Fruit fly (Drosophila melanogaster) whole organism, embryonic: ENCODE measurements around the gene Noa36.

ENCODE experiments used
- BtbVII ChIP-seq: fragments of 200-800 bp; sonication (Bioruptor generic); optimal IDR thresholded peaks from 3 replicates; lab custom pipeline; 2017; ENCODE audit warnings: missing biosample characterization, mild to moderate bottlenecking, missing genetic modification characterization
- C15 ChIP-seq: fragments of 200-800 bp; sonication (Bioruptor generic); IDR thresholded peaks from 3 replicates; pipeline ENCODE4 v1.3.6; 2022; ENCODE audit warnings: missing biosample characterization, missing genetic modification characterization
- CG10979 ChIP-seq: fragments of 200-800 bp; sonication (Bioruptor generic); optimal IDR thresholded peaks from 2 replicates; lab custom pipeline; 2018; ENCODE audit warnings: missing biosample characterization, mild to moderate bottlenecking, missing genetic modification characterization, moderate library complexity
- CG11504 ChIP-seq: fragments of 200-800 bp; sonication (Bioruptor generic); optimal IDR thresholded peaks from 3 replicates; lab custom pipeline; 2019; ENCODE audit warnings: missing biosample characterization, mild to moderate bottlenecking, missing genetic modification characterization, moderate library complexity
- CG11560 ChIP-seq: fragments of 200-800 bp; sonication (Bioruptor generic); IDR thresholded peaks from 3 replicates; pipeline ENCODE4 v1.3.6; 2022; ENCODE audit warnings: missing biosample characterization, missing genetic modification characterization
- CG14050 ChIP-seq: fragments of 200-800 bp; sonication (Bioruptor generic); IDR thresholded peaks from 3 replicates; pipeline ENCODE4 v1.3.6; 2022; ENCODE audit warnings: missing biosample characterization, missing genetic modification characterization
- CG15514 ChIP-seq: fragments of 200-800 bp; sonication (Bioruptor generic); optimal IDR thresholded peaks from 3 replicates; lab custom pipeline; 2017; ENCODE audit warnings: missing biosample characterization, missing genetic modification characterization, mild to moderate bottlenecking, moderate library complexity, missing genetic modification reagents
- CG16863 ChIP-seq: fragments of 200-800 bp; sonication (Bioruptor generic); optimal IDR thresholded peaks from 3 replicates; lab custom pipeline; 2016; ENCODE audit warnings: missing biosample characterization, missing genetic modification characterization
- CG17328 ChIP-seq: fragments of 200-800 bp; sonication (Bioruptor generic); IDR thresholded peaks from 2 replicates; pipeline ENCODE4 v1.3.6; 2022; ENCODE audit warnings: missing biosample characterization, missing genetic modification characterization
- CG17359 ChIP-seq: fragments of 200-800 bp; sonication (Bioruptor generic); optimal IDR thresholded peaks from 3 replicates; lab custom pipeline; 2018; ENCODE audit warnings: missing biosample characterization, mild to moderate bottlenecking, missing genetic modification characterization, moderate library complexity
- CG18476 ChIP-seq: fragments of 200-800 bp; sonication (Bioruptor generic); optimal IDR thresholded peaks from 2 replicates; lab custom pipeline; 2016; ENCODE audit warnings: missing biosample characterization, mild to moderate bottlenecking, missing genetic modification characterization
- CG32532 ChIP-seq: fragments of 200-800 bp; sonication (Bioruptor generic); IDR thresholded peaks from 2 replicates; pipeline ENCODE4 v1.3.6; 2022; ENCODE audit warnings: missing biosample characterization, missing genetic modification characterization
- CG4820 ChIP-seq: fragments of 200-800 bp; sonication (Bioruptor generic); optimal IDR thresholded peaks from 3 replicates; lab custom pipeline; 2016; ENCODE audit warnings: missing biosample characterization, missing genetic modification characterization
- CG7839 ChIP-seq: fragments of 200-800 bp; sonication (Bioruptor generic); optimal IDR thresholded peaks from 3 replicates; lab custom pipeline; 2018; ENCODE audit warnings: missing biosample characterization, mild to moderate bottlenecking, missing genetic modification characterization, moderate library complexity
- CG8388 ChIP-seq: fragments of 200-800 bp; sonication (Bioruptor generic); optimal IDR thresholded peaks from 2 replicates; lab custom pipeline; 2019; ENCODE audit warnings: missing biosample characterization, mild to moderate bottlenecking, missing genetic modification characterization, moderate library complexity
- CG9817 ChIP-seq: fragments of 200-800 bp; sonication (Bioruptor generic); optimal IDR thresholded peaks from 2 replicates; lab custom pipeline; 2018; ENCODE audit warnings: missing biosample characterization, mild to moderate bottlenecking, missing genetic modification characterization, moderate library complexity
- CkIIα-i1 ChIP-seq: fragments of 200-800 bp; sonication (Bioruptor generic); IDR thresholded peaks from 2 replicates; pipeline ENCODE4 v1.3.6; 2022; ENCODE audit warnings: missing biosample characterization, missing genetic modification characterization
- CrebB ChIP-seq: fragments of 200-800 bp; sonication (Bioruptor generic); optimal IDR thresholded peaks from 3 replicates; lab custom pipeline; 2018; ENCODE audit warnings: missing biosample characterization, mild to moderate bottlenecking, missing genetic modification characterization
- HLH4C ChIP-seq: fragments of 200-800 bp; sonication (Bioruptor generic); IDR thresholded peaks from 3 replicates; pipeline ENCODE4 v1.3.6; 2022; ENCODE audit warnings: missing biosample characterization, missing genetic modification characterization; ENCODE audit not compliant: partially characterized antibody
- Med ChIP-seq: fragments of 200-800 bp; sonication (Bioruptor generic); peaks from one replicate; lab custom pipeline; 2016; ENCODE audit warnings: missing biosample characterization, missing genetic modification characterization, mild to moderate bottlenecking, inconsistent platforms, moderate library complexity
- Pdp1 ChIP-seq, 2 experiments: fragments of 200-800 bp; sonication (Bioruptor generic); optimal IDR thresholded peaks; 3 replicates each; lab custom pipeline; 2016; ENCODE audit warnings: missing biosample characterization in 2 of 2, missing genetic modification characterization in 2 of 2, mild to moderate bottlenecking in 1 of 2, moderate library complexity in 1 of 2
- Poxn ChIP-seq: fragments of 200-800 bp; sonication (Bioruptor generic); IDR thresholded peaks from 2 replicates; pipeline ENCODE4 v1.3.6; 2022; ENCODE audit warnings: missing biosample characterization, missing genetic modification characterization
- Sox102F ChIP-seq: fragments of 200-800 bp; sonication (Bioruptor generic); optimal IDR thresholded peaks from 2 replicates; lab custom pipeline; 2018; ENCODE audit warnings: missing biosample characterization, mild to moderate bottlenecking, missing genetic modification characterization, moderate library complexity
- Sry-β ChIP-seq: fragments of 200-800 bp; sonication (Bioruptor generic); optimal IDR thresholded peaks from 2 replicates; lab custom pipeline; 2018; ENCODE audit warnings: missing biosample characterization, mild to moderate bottlenecking, missing genetic modification characterization, moderate library complexity
- Vsx1 ChIP-seq: fragments of 200-800 bp; sonication (Bioruptor generic); optimal IDR thresholded peaks from 2 replicates; lab custom pipeline; 2017; ENCODE audit warnings: missing biosample characterization, mild to moderate bottlenecking, missing genetic modification characterization, missing genetic modification reagents
- ap ChIP-seq: fragments of 200-800 bp; sonication (Bioruptor generic); IDR thresholded peaks from 2 replicates; pipeline ENCODE4 v1.3.6; 2022; ENCODE audit warnings: missing biosample characterization, missing genetic modification characterization
- btn ChIP-seq: fragments of 200-800 bp; sonication (Bioruptor generic); optimal IDR thresholded peaks from 2 replicates; lab custom pipeline; 2016; ENCODE audit warnings: missing biosample characterization, missing genetic modification characterization
- cas ChIP-seq: fragments of 200-800 bp; sonication (Bioruptor generic); IDR thresholded peaks from 2 replicates; pipeline ENCODE4 v1.3.6; 2022; ENCODE audit warnings: missing biosample characterization, missing genetic modification characterization
- chif ChIP-seq, 2 experiments: fragments of 200-800 bp; sonication (Bioruptor generic); optimal IDR thresholded peaks; 3 replicates each; lab custom pipeline; 2016; ENCODE audit warnings: missing biosample characterization in 2 of 2, missing genetic modification characterization in 2 of 2
- ci ChIP-seq: fragments of 200-800 bp; sonication (Bioruptor generic); IDR thresholded peaks from 3 replicates; pipeline ENCODE4 v1.3.6; 2022; ENCODE audit warnings: missing biosample characterization, missing genetic modification characterization
- dmrt99B ChIP-seq: fragments of 200-800 bp; sonication (Bioruptor generic); optimal IDR thresholded peaks from 2 replicates; lab custom pipeline; 2018; ENCODE audit warnings: missing biosample characterization, mild to moderate bottlenecking, missing genetic modification characterization, moderate library complexity
- gem ChIP-seq: fragments of 200-800 bp; sonication (Bioruptor generic); optimal IDR thresholded peaks from 2 replicates; lab custom pipeline; 2019; ENCODE audit warnings: missing biosample characterization, mild to moderate bottlenecking, missing genetic modification characterization, moderate library complexity
- ham ChIP-seq: fragments of 200-800 bp; sonication (Bioruptor generic); IDR thresholded peaks from 2 replicates; pipeline ENCODE4 v1.3.6; 2022; ENCODE audit warnings: missing biosample characterization, missing genetic modification characterization
- lola ChIP-seq, 3 experiments: fragments of >200 bp in 2 of 3; fragments of 200-800 bp in 1 of 3; sonication (Bioruptor generic) in 1 of 3; optimal IDR thresholded peaks; 2 replicates each; lab custom pipeline; 2017 to 2019; ENCODE audit warnings: missing biosample characterization in 3 of 3, missing genetic modification characterization in 3 of 3, mild to moderate bottlenecking in 1 of 3, moderate library complexity in 1 of 3
- nmo ChIP-seq: fragments of 200-800 bp; sonication (Bioruptor generic); optimal IDR thresholded peaks from 2 replicates; lab custom pipeline; 2018; ENCODE audit warnings: missing biosample characterization, mild to moderate bottlenecking, missing genetic modification characterization, moderate library complexity
- nom ChIP-seq: fragments of 200-800 bp; sonication (Bioruptor generic); optimal IDR thresholded peaks from 2 replicates; lab custom pipeline; 2017; ENCODE audit warnings: missing biosample characterization, missing genetic modification characterization, mild to moderate bottlenecking, moderate library complexity, missing genetic modification reagents
- otp ChIP-seq: fragments of 200-800 bp; sonication (Bioruptor generic); IDR thresholded peaks from 3 replicates; pipeline ENCODE4, ENCODE4 v1.3.6; 2022; ENCODE audit warnings: missing biosample characterization, missing genetic modification characterization
- pb ChIP-seq: fragments of 200-800 bp; sonication (Bioruptor generic); optimal IDR thresholded peaks from 3 replicates; lab custom pipeline; 2016; ENCODE audit warnings: missing biosample characterization, missing genetic modification characterization
- pho ChIP-seq: fragments of 200-800 bp; sonication (Bioruptor generic); optimal IDR thresholded peaks from 2 replicates; lab custom pipeline; 2016; ENCODE audit warnings: missing biosample characterization, missing genetic modification characterization
- ranshi ChIP-seq: fragments of 200-800 bp; sonication (Bioruptor generic); IDR thresholded peaks from 2 replicates; pipeline ENCODE4 v1.3.6; 2022; ENCODE audit warnings: missing biosample characterization, missing genetic modification characterization
- scrt ChIP-seq: fragments of 200-800 bp; sonication (Bioruptor generic); optimal IDR thresholded peaks from 2 replicates; lab custom pipeline; 2018; ENCODE audit warnings: missing biosample characterization, mild to moderate bottlenecking, missing genetic modification characterization, moderate library complexity
- sens ChIP-seq: fragments of 200-800 bp; sonication (Bioruptor generic); peaks from one replicate; lab custom pipeline; 2016; ENCODE audit warnings: missing biosample characterization, missing genetic modification characterization
- sisA ChIP-seq: fragments of 200-800 bp; sonication (Bioruptor generic); IDR thresholded peaks from 2 replicates; pipeline ENCODE4 v1.3.6; 2022; ENCODE audit warnings: missing biosample characterization, missing genetic modification characterization
- sna ChIP-seq: fragments of 200-800 bp; sonication (Bioruptor generic); IDR thresholded peaks from 2 replicates; pipeline ENCODE4 v1.3.6; 2022; ENCODE audit warnings: missing biosample characterization, missing genetic modification characterization; ENCODE audit not compliant: partially characterized antibody
- sqz ChIP-seq: fragments of 200-800 bp; sonication (Bioruptor generic); optimal IDR thresholded peaks from 3 replicates; lab custom pipeline; 2018; ENCODE audit warnings: missing biosample characterization, mild to moderate bottlenecking, missing genetic modification characterization
- trh ChIP-seq: fragments of 200-800 bp; sonication (Bioruptor generic); optimal IDR thresholded peaks from 2 replicates; lab custom pipeline; 2016; ENCODE audit warnings: missing biosample characterization, missing genetic modification characterization
- vnd ChIP-seq: fragments of 200-800 bp; sonication (Bioruptor generic); IDR thresholded peaks from 3 replicates; pipeline ENCODE4 v1.3.6; 2022; ENCODE audit warnings: missing biosample characterization, missing genetic modification characterization; ENCODE audit not compliant: partially characterized antibody
- z ChIP-seq: fragments of 200-800 bp; sonication (Bioruptor generic); IDR thresholded peaks from 3 replicates; pipeline ENCODE4 v1.3.6; 2022; ENCODE audit warnings: missing biosample characterization, missing genetic modification characterization

The Noa36 gene

dm6 chr3R:28631753-28632152, 32.7 kb upstream of the Noa36 start (continued):
- peak; percentile 17 for TF ChIP-seq CG18476 (GFP tag; lab: Kevin White, UChicago)
- peak; percentile 52 for TF ChIP-seq CG8388 (GFP tag; lab: Kevin White, UChicago)
- TF ChIP-seq CkIIα-i1 (GFP tag; lab: Robert Waterston, UW) = no peak
- no peak for TF ChIP-seq BtbVII (GFP tag; lab: Kevin White, UChicago)
- TF ChIP-seq Poxn (GFP tag; lab: Robert Waterston, UW) = no peak
- peak; percentile 40 for TF ChIP-seq CG15514 (GFP tag; lab: Kevin White, UChicago)
- TF ChIP-seq ap (GFP tag; lab: Robert Waterston, UW) = no peak
- no peak for TF ChIP-seq C15 (GFP tag; lab: Robert Waterston, UW)
- TF ChIP-seq scrt (GFP tag; lab: Kevin White, UChicago) = peak; percentile 9
- no peak for TF ChIP-seq sna (GFP tag; lab: Robert Waterston, UW)
- no peak for TF ChIP-seq Sry-β (GFP tag; lab: Kevin White, UChicago)
- TF ChIP-seq HLH4C (GFP tag; lab: Robert Waterston, UW) = no peak
- TF ChIP-seq vnd = no peak
- no peak for TF ChIP-seq CrebB (tag; lab: Kevin White, UChicago)
- TF ChIP-seq CG14050 = no peak
- TF ChIP-seq Med (GFP tag; lab: Kevin White, UChicago) = peak; percentile 85
- TF ChIP-seq chif (GFP tag; optimal IDR thresholded peaks at IDR 0.05; lab: Kevin White, UChicago) = peak; percentile 63 to 76
- TF ChIP-seq cas (GFP tag; lab: Robert Waterston, UW) = no peak
- peak; percentile 66 for TF ChIP-seq CG17359 (tag; lab: Kevin White, UChicago)
- peak; percentile 45; the same call in 1 of the 3 replicates for TF ChIP-seq otp (GFP tag; lab: Robert Waterston, UW)
- TF ChIP-seq btn (GFP tag; lab: Kevin White, UChicago) = peak; percentile 62
- no peak for TF ChIP-seq CG11560 (tag; lab: Robert Waterston, UW)
- peak; percentile 16 for TF ChIP-seq pb (GFP tag; lab: Kevin White, UChicago)
- no peak for TF ChIP-seq CG16863 (GFP tag; lab: Kevin White, UChicago)
- TF ChIP-seq pho = no peak
- no peak for TF ChIP-seq nom (GFP tag; lab: Kevin White, UChicago)

DNA sequence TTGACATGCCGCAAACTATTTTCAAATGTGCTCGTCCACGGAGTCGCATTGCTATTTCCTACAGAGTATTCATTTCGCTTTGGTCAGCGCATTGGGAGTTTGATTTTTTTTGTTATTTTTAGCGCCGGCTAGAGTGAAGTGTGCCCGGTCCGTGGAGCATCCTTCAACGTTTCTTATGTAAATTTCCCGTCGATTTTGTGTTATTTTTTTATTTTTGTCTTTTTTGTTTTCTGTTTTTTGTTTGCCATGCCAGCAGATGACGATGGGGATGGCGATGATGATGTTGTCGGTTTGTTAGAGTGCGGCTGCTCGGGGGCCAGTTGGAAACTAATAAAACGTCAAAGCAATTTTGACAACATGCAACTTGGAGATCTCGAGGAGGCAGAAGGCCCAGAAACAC, 31.8 kb upstream of the Noa36 start:
- TF ChIP-seq ham (GFP tag; lab: Robert Waterston, UW) (no peak), Pdp1 (GFP tag; optimal IDR thresholded peaks at IDR 0.05; lab: Kevin White, UChicago) (peak in 1 of 2 experiments; percentile 34), sqz (GFP tag; lab: Kevin White, UChicago) (peak; percentile 13)

dm6 chr3R:28630092-28630491, 31.0 kb upstream of the Noa36 start:
- TF ChIP-seq lola (GFP tag; optimal IDR thresholded peaks at IDR 0.05; lab: Kevin White, UChicago) (peak in 1 of 3 experiments; percentile 30), CG17328 (GFP tag; lab: Robert Waterston, UW) (no peak), CG32532 (GFP tag; lab: Robert Waterston, UW) (no peak), CG4820 (GFP tag; lab: Kevin White, UChicago) (peak; percentile 1), nmo (peak; percentile 39), trh (GFP tag; lab: Kevin White, UChicago) (no peak), sisA (GFP tag; lab: Robert Waterston, UW) (0 out of 2 replicates have a peak, but pooled peaks have one; percentile 9), ci (GFP tag; lab: Robert Waterston, UW) (0 out of 3 replicates have a peak, but pooled peaks have one; percentile 37), CG7839 (tag; lab: Kevin White, UChicago) (peak; percentile 22), Vsx1 (no peak), ranshi (GFP tag; lab: Robert Waterston, UW) (no peak), CG9817 (no peak), Med (GFP tag; lab: Kevin White, UChicago) (peak; percentile 10), Sox102F (GFP tag; lab: Kevin White, UChicago) (peak; percentile 26), gem (tag; lab: Kevin White, UChicago) (peak; percentile 26), z (GFP tag; lab: Robert Waterston, UW) (no peak), sens (peak; percentile 39), CG11504 (peak; percentile 34), CG10979 (tag; lab: Kevin White, UChicago) (peak; percentile 28), dmrt99B (peak; percentile 20)
